Fruit fly (Drosophila melanogaster) whole organism, wandering third instar larva: ENCODE measurements around the gene Edg91.

Experiments
- Abd-B ChIP-seq: fragments of >200 bp; optimal IDR thresholded peaks from 2 replicates; lab custom pipeline; 2017; ENCODE audit warnings: missing biosample characterization, missing genetic modification characterization
- CG32264 ChIP-seq: fragments of 200-800 bp; sonication (Bioruptor generic); optimal IDR thresholded peaks from 2 replicates; lab custom pipeline; 2016; ENCODE audit warnings: missing biosample characterization, missing genetic modification characterization
- CG9705 ChIP-seq: fragments of 200-800 bp; sonication (Bioruptor generic); optimal IDR thresholded peaks from 2 replicates; lab custom pipeline; 2018; ENCODE audit warnings: missing biosample characterization, mild to moderate bottlenecking, missing genetic modification characterization
- CrebA ChIP-seq: fragments of 200-800 bp; sonication (Bioruptor generic); optimal IDR thresholded peaks from 2 replicates; lab custom pipeline; 2016; ENCODE audit warnings: missing biosample characterization, mild to moderate bottlenecking, missing genetic modification characterization, borderline replicate concordance
- Dfd ChIP-seq: fragments of >200 bp; optimal IDR thresholded peaks from 2 replicates; lab custom pipeline; 2017; ENCODE audit warnings: missing biosample characterization, missing genetic modification characterization
- Dif ChIP-seq: fragments of 200-275, 200-300 bp; sonication (Bioruptor generic); optimal IDR thresholded peaks from 2 replicates; lab custom pipeline; 2018; ENCODE audit warnings: missing biosample characterization, missing genetic modification characterization; ENCODE audit not compliant: partially characterized antibody
- HLH106 ChIP-seq: fragments of 200-800 bp; optimal IDR thresholded peaks from 3 replicates; lab custom pipeline; 2019; ENCODE audit warnings: missing biosample characterization, mild to moderate bottlenecking, missing genetic modification characterization, moderate library complexity
- Hnf4 ChIP-seq: fragments of 200-800 bp; sonication (Bioruptor generic); optimal IDR thresholded peaks from 2 replicates; lab custom pipeline; 2016; ENCODE audit warnings: missing biosample characterization, mild to moderate bottlenecking, missing genetic modification characterization
- Hr78 ChIP-seq: fragments of >200 bp; optimal IDR thresholded peaks from 2 replicates; lab custom pipeline; 2017; ENCODE audit warnings: missing biosample characterization, missing genetic modification characterization
- Hr83 ChIP-seq: fragments of 200-300 bp; sonication (Bioruptor generic); optimal IDR thresholded peaks from 2 replicates; lab custom pipeline; 2016; ENCODE audit warnings: missing biosample characterization, mild to moderate bottlenecking, missing genetic modification characterization, moderate library complexity; ENCODE audit not compliant: poor library complexity, severe bottlenecking
- Jra ChIP-seq: sonication (Bioruptor generic); optimal IDR thresholded peaks from 2 replicates; lab custom pipeline; 2016; ENCODE audit warnings: missing biosample characterization, missing genetic modification characterization
- N ChIP-seq: fragments of >200 bp; optimal IDR thresholded peaks from 2 replicates; lab custom pipeline; 2018; ENCODE audit warnings: missing biosample characterization, missing external identifiers, missing genetic modification characterization
- OdsH ChIP-seq: fragments of 200-800 bp; sonication (Bioruptor generic); optimal IDR thresholded peaks from 2 replicates; lab custom pipeline; 2016; ENCODE audit warnings: missing biosample characterization, mild to moderate bottlenecking, missing genetic modification characterization
- Rel ChIP-seq, 2 experiments: fragments of 200-800 bp; sonication (Bioruptor generic) in 1 of 2; optimal IDR thresholded peaks; 2 replicates in 1 of 2; 3 replicates in 1 of 2; lab custom pipeline; 2016 to 2019; ENCODE audit warnings: mild to moderate bottlenecking in 2 of 2, missing biosample characterization in 2 of 2, missing genetic modification characterization in 2 of 2, moderate library complexity in 1 of 2
- Sp1 ChIP-seq: fragments of 200-800 bp; sonication (Bioruptor generic); optimal IDR thresholded peaks from 3 replicates; lab custom pipeline; 2019; ENCODE audit warnings: missing biosample characterization, mild to moderate bottlenecking, missing genetic modification characterization, moderate library complexity
- Vsx2 ChIP-seq: fragments of 200-300, 225-300 bp; sonication (Bioruptor generic); optimal IDR thresholded peaks from 2 replicates; lab custom pipeline; 2018; ENCODE audit warnings: missing biosample characterization, missing genetic modification characterization; ENCODE audit not compliant: partially characterized antibody
- br ChIP-seq: fragments of 200-800 bp; sonication (Bioruptor generic); optimal IDR thresholded peaks from 2 replicates; lab custom pipeline; 2016; ENCODE audit warnings: missing biosample characterization, missing genetic modification characterization
- brk ChIP-seq: fragments of 200-800 bp; sonication (Bioruptor generic); optimal IDR thresholded peaks from 2 replicates; lab custom pipeline; 2016; ENCODE audit warnings: missing biosample characterization, mild to moderate bottlenecking, missing genetic modification characterization
- dmrt93B ChIP-seq: fragments of 200-800 bp; sonication (Bioruptor generic); optimal IDR thresholded peaks from 2 replicates; lab custom pipeline; 2018; ENCODE audit warnings: missing biosample characterization, mild to moderate bottlenecking, missing genetic modification characterization
- dsf ChIP-seq: sonication (Bioruptor generic); optimal IDR thresholded peaks from 2 replicates; lab custom pipeline; 2016; ENCODE audit warnings: missing biosample characterization, missing genetic modification characterization, borderline replicate concordance
- ey ChIP-seq: fragments of 200-800 bp; sonication (Bioruptor generic); optimal IDR thresholded peaks from 2 replicates; lab custom pipeline; 2016; ENCODE audit warnings: missing biosample characterization, missing genetic modification characterization
- foxo ChIP-seq, 2 experiments: fragments of 200-800 bp; sonication (Bioruptor generic); optimal IDR thresholded peaks; 2 replicates in 1 of 2; 3 replicates in 1 of 2; lab custom pipeline; 2016 to 2017; ENCODE audit warnings: missing biosample characterization in 2 of 2, missing genetic modification characterization in 2 of 2
- fru ChIP-seq: fragments of 200-800 bp; sonication (Bioruptor generic); optimal IDR thresholded peaks from 3 replicates; lab custom pipeline; 2016; ENCODE audit warnings: missing biosample characterization, mild to moderate bottlenecking, missing genetic modification characterization
- h ChIP-seq: fragments of 200-800 bp; sonication (Bioruptor generic); optimal IDR thresholded peaks from 3 replicates; lab custom pipeline; 2016; ENCODE audit warnings: missing biosample characterization, mild to moderate bottlenecking, missing genetic modification characterization
- jim ChIP-seq: fragments of 175-275, 200-325 bp; sonication (Bioruptor generic); optimal IDR thresholded peaks from 2 replicates; lab custom pipeline; 2016; ENCODE audit warnings: missing biosample characterization, mild to moderate bottlenecking, missing genetic modification characterization
- lola ChIP-seq: fragments of >200 bp; optimal IDR thresholded peaks from 2 replicates; lab custom pipeline; 2017; ENCODE audit warnings: missing biosample characterization, missing genetic modification characterization
- pan ChIP-seq: fragments of >200 bp; optimal IDR thresholded peaks from 2 replicates; lab custom pipeline; 2017
- psq ChIP-seq: fragments of 200-800 bp; sonication (Bioruptor generic); optimal IDR thresholded peaks from 3 replicates; lab custom pipeline; 2017; ENCODE audit warnings: missing biosample characterization, mild to moderate bottlenecking, missing genetic modification characterization, moderate library complexity
- rgr ChIP-seq: fragments of 200-800 bp; sonication (Bioruptor generic); optimal IDR thresholded peaks from 3 replicates; lab custom pipeline; 2016; ENCODE audit warnings: missing biosample characterization, mild to moderate bottlenecking, missing genetic modification characterization
- sage ChIP-seq: fragments of 200-800 bp; sonication (Bioruptor generic); optimal IDR thresholded peaks from 2 replicates; lab custom pipeline; 2016; ENCODE audit warnings: missing biosample characterization, mild to moderate bottlenecking, missing genetic modification characterization
- sv ChIP-seq: fragments of 200-800 bp; sonication (Bioruptor generic); optimal IDR thresholded peaks from 3 replicates; lab custom pipeline; 2016; ENCODE audit warnings: missing biosample characterization, missing genetic modification characterization
- tai ChIP-seq: sonication (Bioruptor generic); optimal IDR thresholded peaks from 2 replicates; lab custom pipeline; 2016; ENCODE audit warnings: missing biosample characterization, missing genetic modification characterization
- usp ChIP-seq: fragments of >200 bp; optimal IDR thresholded peaks from 2 replicates; lab custom pipeline; 2017; ENCODE audit warnings: missing biosample characterization, missing genetic modification characterization
- woc ChIP-seq: sonication (Bioruptor generic); optimal IDR thresholded peaks from 2 replicates; lab custom pipeline; 2016; ENCODE audit warnings: missing biosample characterization, mild to moderate bottlenecking, missing genetic modification characterization

The Edg91 gene

dm6 chr3R:17593470-17593869 is 17.8 kb downstream of the Edg91 start:
- TF ChIP-seq jim (GFP tag; lab: Kevin White, UChicago) (no peak), OdsH (GFP tag; lab: Kevin White, UChicago) (no peak), Jra (GFP tag; lab: Kevin White, UChicago) (no peak), br (no peak), Rel (GFP tag; optimal IDR thresholded peaks at IDR 0.05; lab: Kevin White, UChicago) (no peak), Rel (tag; optimal IDR thresholded peaks at IDR 0.05; lab: Kevin White, UChicago) (no peak), lola (GFP tag; lab: Kevin White, UChicago) (no peak), N (GFP tag; lab: Kevin White, UChicago) (no peak), Hr83 (no peak), usp (GFP tag; lab: Kevin White, UChicago) (no peak), brk (GFP tag; lab: Kevin White, UChicago) (no peak), foxo (GFP tag; optimal IDR thresholded peaks at IDR 0.05; lab: Kevin White, UChicago) (no peak), Abd-B (no peak), Dfd (no peak), ey (GFP tag; lab: Kevin White, UChicago) (no peak), rgr (no peak)
- TF ChIP-seq, all 38 proteins: peak for 0

- TF ChIP-seq Hr78 (GFP tag; lab: Kevin White, UChicago) (no peak), Jra (GFP tag; lab: Kevin White, UChicago) (no peak), dsf (GFP tag; lab: Kevin White, UChicago) (no peak), dmrt93B (GFP tag; lab: Kevin White, UChicago) (no peak), Hnf4 (GFP tag; lab: Kevin White, UChicago) (no peak)
These were observed 19.5 kb downstream of the Edg91 start for dm6 chr3R:17591831-17592230.

DNA sequence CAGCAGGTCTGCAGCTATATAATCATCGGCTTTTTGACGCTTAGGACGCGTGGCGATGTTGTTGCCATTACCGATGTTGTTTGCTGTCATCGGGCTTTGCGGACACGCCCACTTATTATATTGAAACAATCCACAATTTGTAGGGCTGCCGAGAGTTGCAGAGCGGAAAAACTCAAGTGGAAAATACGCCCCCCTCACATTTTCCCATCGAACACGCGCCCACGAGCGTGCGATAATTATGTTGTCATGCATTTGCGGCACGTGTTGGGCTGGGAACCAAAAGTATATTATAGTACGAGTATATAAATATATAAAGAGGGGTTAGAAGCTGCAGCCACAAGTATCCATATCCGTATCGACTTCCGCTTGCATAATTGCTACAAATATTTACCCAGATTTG is 22.5 kb downstream of the Edg91 start:
- TF ChIP-seq Abd-B (no peak), psq (GFP tag; lab: Kevin White, UChicago) (no peak), usp (GFP tag; lab: Kevin White, UChicago) (no peak), sv (GFP tag; lab: Kevin White, UChicago) (no peak), CG9705 (GFP tag; lab: Kevin White, UChicago) (no peak), CG32264 (GFP tag; lab: Kevin White, UChicago) (no peak), dsf (GFP tag; lab: Kevin White, UChicago) (no peak), sage (GFP tag; lab: Kevin White, UChicago) (no peak), Dfd (no peak), pan (lab: Kevin White, UChicago) (no peak), br (no peak), Hr83 (no peak), HLH106 (tag; lab: Kevin White, UChicago) (no peak), CrebA (no peak), woc (no peak), ey (GFP tag; lab: Kevin White, UChicago) (no peak), jim (GFP tag; lab: Kevin White, UChicago) (no peak), Dif (GFP tag; lab: Kevin White, UChicago) (no peak)

dm6 chr3R:17583658-17584460 is 27.5 kb downstream of the Edg91 start:
- no peak for TF ChIP-seq Vsx2
- TF ChIP-seq tai (GFP tag; lab: Kevin White, UChicago) = no peak
- TF ChIP-seq rgr = peak; percentile 23
- peak; percentile 44 for TF ChIP-seq h (GFP tag; lab: Kevin White, UChicago)
- TF ChIP-seq Dfd = peak; percentile 23
- TF ChIP-seq psq (GFP tag; lab: Kevin White, UChicago) = no peak
- TF ChIP-seq HLH106 (tag; lab: Kevin White, UChicago) = peak; percentile 53
- peak in 1 of 2 experiments; percentile 57 for TF ChIP-seq foxo (GFP tag; optimal IDR thresholded peaks at IDR 0.05; lab: Kevin White, UChicago)
- peak; percentile 40 for TF ChIP-seq fru (GFP tag; lab: Kevin White, UChicago)
- peak; percentile 52 for TF ChIP-seq Sp1 (GFP tag; lab: Kevin White, UChicago)
- TF ChIP-seq br = peak; percentile 12
- TF ChIP-seq ey (GFP tag; lab: Kevin White, UChicago) = peak; percentile 29
- TF ChIP-seq dmrt93B (GFP tag; lab: Kevin White, UChicago) = no peak
- TF ChIP-seq OdsH (GFP tag; lab: Kevin White, UChicago) = peak; percentile 22
